Worm (Caenorhabditis elegans) whole organism, L4 larva: Measurements from ENCODE around the gene tomm-22.
A peak's percentile ranks its signal among the peaks of the same experiment; 100 is the strongest.

Experiments used
- F10B5.3 ChIP-seq: sonication (generic microtip); optimal IDR thresholded peaks from 2 replicates; lab custom pipeline; 2016; ENCODE audit warnings: mild to moderate bottlenecking, missing genetic modification characterization, missing compliant biosample characterization
- F44E2.7 ChIP-seq: fragments of 200-800 bp; sonication (Bioruptor generic); IDR thresholded peaks from 2 replicates; pipeline ENCODE4 v2.1.2; 2022; ENCODE audit warnings: missing genetic modification characterization, missing compliant biosample characterization
- R02D3.7 ChIP-seq: fragments of 150-350 bp; sonication (generic microtip); optimal IDR thresholded peaks from 3 replicates; lab custom pipeline; 2014; ENCODE audit warnings: missing biosample characterization, missing genetic modification characterization
- Y105C5A.15 ChIP-seq: fragments of 200-800 bp; sonication (Bioruptor generic); IDR thresholded peaks from 2 replicates; pipeline ENCODE4 v1.3.6; 2022; ENCODE audit warnings: missing genetic modification characterization, missing compliant biosample characterization
- Y75B8A.6 ChIP-seq: fragments of 200-800 bp; sonication (Bioruptor generic); IDR thresholded peaks from 2 replicates; pipeline ENCODE4 v1.3.6; 2022; ENCODE audit warnings: missing genetic modification reagents, missing genetic modification characterization, missing compliant biosample characterization
- ZK546.5 ChIP-seq, 2 experiments: sonication (generic microtip); optimal IDR thresholded peaks; 2 replicates each; lab custom pipeline; 2017; ENCODE audit warnings: missing biosample characterization in 2 of 2, missing genetic modification characterization in 2 of 2
- attf-4 ChIP-seq: sonication (generic microtip); optimal IDR thresholded peaks from 3 replicates; lab custom pipeline; 2017; ENCODE audit warnings: missing biosample characterization, missing genetic modification characterization
- ceh-44 ChIP-seq: fragments of 200-800 bp; sonication (Bioruptor generic); IDR thresholded peaks from 2 replicates; pipeline ENCODE4 v1.3.6; 2022; ENCODE audit warnings: missing genetic modification reagents, missing genetic modification characterization, missing compliant biosample characterization
- ceh-62 ChIP-seq: sonication (generic microtip); optimal IDR thresholded peaks from 2 replicates; lab custom pipeline; 2017; ENCODE audit warnings: missing biosample characterization, missing genetic modification characterization
- ceh-82 ChIP-seq: sonication (generic microtip); optimal IDR thresholded peaks from 2 replicates; lab custom pipeline; 2017; ENCODE audit warnings: missing biosample characterization, missing genetic modification characterization
- ctbp-1 ChIP-seq: fragments of 200-800 bp; sonication (Bioruptor generic); IDR thresholded peaks from 2 replicates; pipeline ENCODE4 v1.3.6; 2022; ENCODE audit warnings: missing genetic modification reagents, missing genetic modification characterization, missing compliant biosample characterization
- daf-12 ChIP-seq: fragments of 150-350 bp; optimal IDR thresholded peaks from 2 replicates; lab custom pipeline; 2014; ENCODE audit warnings: missing biosample characterization, missing genetic modification reagents, missing genetic modification characterization
- daf-16 ChIP-seq, 3 experiments: sonication (generic microtip); optimal IDR thresholded peaks; 2 replicates each; lab custom pipeline; 2016 to 2017; ENCODE audit warnings: missing genetic modification characterization in 3 of 3, missing genetic modification reagents in 3 of 3, mild to moderate bottlenecking in 2 of 3, missing compliant biosample characterization in 2 of 3, missing biosample characterization in 1 of 3, moderate library complexity in 1 of 3
- dmd-6 ChIP-seq: fragments of 200-800 bp; sonication (Bioruptor generic); IDR thresholded peaks from 2 replicates; pipeline ENCODE4 v1.3.6; 2022; ENCODE audit warnings: missing genetic modification reagents, missing genetic modification characterization, missing compliant biosample characterization
- dmd-8 ChIP-seq: fragments of 200-800 bp; sonication (Bioruptor generic); IDR thresholded peaks from 2 replicates; pipeline ENCODE4 v1.3.6; 2022; ENCODE audit warnings: missing genetic modification characterization, missing compliant biosample characterization
- duxl-1 ChIP-seq: sonication (generic microtip); optimal IDR thresholded peaks from 2 replicates; lab custom pipeline; 2016; ENCODE audit warnings: mild to moderate bottlenecking, missing genetic modification characterization, moderate library complexity, missing compliant biosample characterization; ENCODE audit not compliant: poor library complexity
- dve-1 ChIP-seq: sonication (generic microtip); optimal IDR thresholded peaks from 2 replicates; lab custom pipeline; 2017; ENCODE audit warnings: antibody characterized with exemption, mild to moderate bottlenecking, missing genetic modification characterization, missing compliant biosample characterization; ENCODE audit not compliant: insufficient read depth
- egl-27 ChIP-seq: sonication (generic microtip); optimal IDR thresholded peaks from 3 replicates; lab custom pipeline; 2017; ENCODE audit warnings: missing biosample characterization, missing genetic modification reagents, missing genetic modification characterization
- egl-43 ChIP-seq: fragments of 200-800 bp; sonication (Bioruptor generic); IDR thresholded peaks from 2 replicates; pipeline ENCODE4 v1.3.6; 2022; ENCODE audit warnings: missing genetic modification reagents, missing genetic modification characterization, missing compliant biosample characterization
- fkh-10 ChIP-seq: fragments of 150-350 bp; optimal IDR thresholded peaks from 2 replicates; lab custom pipeline; 2014; ENCODE audit warnings: missing biosample characterization, missing genetic modification reagents, missing genetic modification characterization
- fos-1 ChIP-seq: fragments of 150-350 bp; optimal IDR thresholded peaks from 2 replicates; lab custom pipeline; 2014; ENCODE audit warnings: missing biosample characterization, missing genetic modification characterization
- gei-8 ChIP-seq: fragments of 200-800 bp; sonication (Bioruptor generic); optimal IDR thresholded peaks from 2 replicates; lab custom pipeline; 2018; ENCODE audit warnings: mild to moderate bottlenecking, missing genetic modification characterization, missing compliant biosample characterization
- hif-1 ChIP-seq, 2 experiments: sonication (generic microtip); optimal IDR thresholded peaks; 2 replicates each; lab custom pipeline; 2016 to 2017; ENCODE audit warnings: missing compliant biosample characterization in 2 of 2, missing genetic modification characterization in 2 of 2, missing genetic modification reagents in 2 of 2, missing genotype in 2 of 2, mild to moderate bottlenecking in 1 of 2
- hlh-11 ChIP-seq: fragments of 200-800 bp; sonication (Bioruptor generic); optimal IDR thresholded peaks from 2 replicates; lab custom pipeline; 2018; ENCODE audit warnings: mild to moderate bottlenecking, missing genetic modification characterization, missing compliant biosample characterization
- hmg-1.1 ChIP-seq: fragments of 200-800 bp; sonication (Bioruptor generic); IDR thresholded peaks from 2 replicates; pipeline ENCODE4 v1.3.6; 2022; ENCODE audit warnings: missing genetic modification reagents, missing genetic modification characterization, missing compliant biosample characterization
- lim-7 ChIP-seq: fragments of 200-800 bp; sonication (Bioruptor generic); IDR thresholded peaks from 2 replicates; pipeline ENCODE4 v1.3.6; 2022; ENCODE audit warnings: missing genetic modification characterization, missing compliant biosample characterization
- lin-29 ChIP-seq: fragments of 200-800 bp; sonication (Bioruptor generic); IDR thresholded peaks from 2 replicates; pipeline ENCODE4 v1.3.6; 2022; ENCODE audit warnings: missing genetic modification reagents, missing genetic modification characterization, missing compliant biosample characterization
- lin-38 ChIP-seq: fragments of 200-800 bp; sonication (Bioruptor generic); IDR thresholded peaks from 2 replicates; pipeline ENCODE4 v1.3.6; 2022; ENCODE audit warnings: missing genetic modification reagents, missing genetic modification characterization, missing compliant biosample characterization
- lir-3 ChIP-seq: sonication (generic microtip); optimal IDR thresholded peaks from 2 replicates; lab custom pipeline; 2016; ENCODE audit warnings: mild to moderate bottlenecking, missing genetic modification characterization, missing compliant biosample characterization
- mdt-29 ChIP-seq: fragments of 200-800 bp; sonication (Bioruptor generic); IDR thresholded peaks from 2 replicates; pipeline ENCODE4 v1.3.6; 2022; ENCODE audit warnings: missing genetic modification reagents, missing genetic modification characterization, missing compliant biosample characterization
- mxl-2 ChIP-seq: fragments of 200-800 bp; sonication (Bioruptor generic); conservative IDR thresholded peaks from 2 replicates; pipeline ENCODE4 v1.3.6; 2022; ENCODE audit warnings: missing genetic modification reagents, missing genetic modification characterization, missing compliant biosample characterization
- nhr-10 ChIP-seq: fragments of 150-350 bp; optimal IDR thresholded peaks from 2 replicates; lab custom pipeline; 2014; ENCODE audit warnings: missing biosample characterization, missing genetic modification characterization
- nhr-102 ChIP-seq: sonication (generic microtip); optimal IDR thresholded peaks from 2 replicates; lab custom pipeline; 2016; ENCODE audit warnings: mild to moderate bottlenecking, missing genetic modification characterization, moderate library complexity, missing compliant biosample characterization
- nhr-237 ChIP-seq: sonication (generic microtip); optimal IDR thresholded peaks from 2 replicates; lab custom pipeline; 2017; ENCODE audit warnings: missing biosample characterization, missing genetic modification characterization
- nhr-42 ChIP-seq: fragments of 200-800 bp; sonication (Bioruptor generic); IDR thresholded peaks from 2 replicates; pipeline ENCODE4 v1.3.6; 2022; ENCODE audit warnings: missing genetic modification characterization, missing compliant biosample characterization
- nhr-76 ChIP-seq: fragments of 150-350 bp; optimal IDR thresholded peaks from 2 replicates; lab custom pipeline; 2014; ENCODE audit warnings: missing biosample characterization, missing genetic modification characterization
- nhr-77 ChIP-seq: fragments of 150-350 bp; optimal IDR thresholded peaks from 2 replicates; lab custom pipeline; 2014; ENCODE audit warnings: missing biosample characterization, missing genetic modification characterization
- pha-4 ChIP-seq, 2 experiments: fragments of 150-350 bp in 1 of 2; fragments of 200-800 bp in 1 of 2; sonication (Bioruptor generic) in 1 of 2; IDR thresholded peaks in 1 of 2; optimal IDR thresholded peaks in 1 of 2; 2 replicates each; pipeline versions ENCODE4 v1.3.6 to Lab custom; 2014 to 2022; ENCODE audit warnings: missing genetic modification characterization in 2 of 2, missing genetic modification reagents in 2 of 2, missing biosample characterization in 1 of 2, missing compliant biosample characterization in 1 of 2
- php-3 ChIP-seq: fragments of 200-800 bp; sonication (Bioruptor generic); IDR thresholded peaks from 2 replicates; pipeline ENCODE4 v1.3.6; 2022; ENCODE audit warnings: missing genetic modification reagents, missing genetic modification characterization, missing compliant biosample characterization
- pqm-1 ChIP-seq: sonication (generic microtip); optimal IDR thresholded peaks from 2 replicates; lab custom pipeline; 2017; ENCODE audit warnings: missing biosample characterization, missing genetic modification characterization
- rbr-2 ChIP-seq: sonication (generic microtip); optimal IDR thresholded peaks from 2 replicates; lab custom pipeline; 2016; ENCODE audit warnings: missing genotype, missing genetic modification characterization, missing compliant biosample characterization
- saeg-2 ChIP-seq: fragments of 200-800 bp; sonication (Bioruptor generic); IDR thresholded peaks from 2 replicates; pipeline ENCODE4 v1.3.6; 2022; ENCODE audit warnings: missing genetic modification reagents, missing genetic modification characterization, missing compliant biosample characterization
- skn-1 ChIP-seq: fragments of 150-350 bp; optimal IDR thresholded peaks from 2 replicates; lab custom pipeline; 2014; ENCODE audit warnings: missing biosample characterization, missing genetic modification characterization
- snpc-4 ChIP-seq: fragments of 150-350 bp; optimal IDR thresholded peaks from 2 replicates; lab custom pipeline; 2014; ENCODE audit warnings: missing biosample characterization, missing genetic modification characterization
- spr-1 ChIP-seq: sonication (generic microtip); optimal IDR thresholded peaks from 2 replicates; lab custom pipeline; 2016; ENCODE audit warnings: mild to moderate bottlenecking, missing genetic modification characterization, missing compliant biosample characterization
- unc-62 ChIP-seq, 3 experiments: fragments of 150-350 bp in 1 of 3; sonication (generic microtip); optimal IDR thresholded peaks in 2 of 3; peaks in 1 of 3; 1 replicate in 1 of 3; 2 replicates in 2 of 3; lab custom pipeline; 2014 to 2017; ENCODE audit warnings: missing biosample characterization in 3 of 3, missing genetic modification characterization in 3 of 3, missing genetic modification reagents in 3 of 3, missing genotype in 1 of 3
- vab-7 ChIP-seq: fragments of 200-800 bp; sonication (Bioruptor generic); IDR thresholded peaks from 2 replicates; pipeline ENCODE4 v1.3.6; 2022; ENCODE audit warnings: missing genetic modification reagents, missing genetic modification characterization, missing compliant biosample characterization
- zag-1 ChIP-seq: fragments of 150-350 bp; optimal IDR thresholded peaks from 2 replicates; lab custom pipeline; 2014; ENCODE audit warnings: missing biosample characterization, missing genetic modification characterization
- zfp-2 ChIP-seq: sonication (generic microtip); optimal IDR thresholded peaks from 2 replicates; lab custom pipeline; 2016; ENCODE audit warnings: mild to moderate bottlenecking, missing genetic modification characterization, missing compliant biosample characterization
- zip-11 ChIP-seq: fragments of 200-800 bp; sonication (Bioruptor generic); IDR thresholded peaks from 2 replicates; pipeline ENCODE4 v1.3.6; 2022; ENCODE audit warnings: missing genetic modification characterization, missing compliant biosample characterization
- ztf-11 ChIP-seq: fragments of 150-350 bp; optimal IDR thresholded peaks from 2 replicates; lab custom pipeline; 2014; ENCODE audit warnings: missing biosample characterization, missing genetic modification characterization

Gene tomm-22

DNA sequence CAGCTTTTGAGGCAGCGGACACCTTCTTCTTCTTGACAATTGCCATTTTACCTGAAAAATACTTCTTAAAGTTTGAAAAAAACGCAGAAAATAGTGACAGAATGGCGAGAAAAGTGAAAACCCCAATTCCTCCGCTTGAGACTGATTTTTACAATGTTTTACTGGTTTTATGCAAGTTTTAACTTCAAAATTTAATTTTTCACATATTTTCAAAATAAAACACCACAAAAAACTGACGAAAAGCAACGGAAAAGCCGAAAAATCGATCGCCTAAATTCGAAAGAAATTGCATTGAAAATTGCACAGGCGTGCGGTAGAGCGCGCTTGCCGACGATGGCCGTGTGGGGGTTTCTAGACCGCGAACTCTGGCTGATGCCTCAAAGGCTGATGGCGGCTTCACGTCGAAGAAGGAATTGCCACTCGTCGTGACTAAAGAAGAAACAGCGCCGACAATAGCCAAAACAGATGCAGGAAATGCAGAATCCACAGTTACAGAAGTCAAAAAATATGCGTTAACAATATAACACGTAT lies 5.7 kb upstream of the tomm-22 start, which contains the start of gene nsun-1 (continued):
- no peak for TF ChIP-seq nhr-237 (tag; lab: Kevin White, UChicago)
- TF ChIP-seq php-3 (GFP tag; lab: Robert Waterston, UW) = no peak
- no peak for TF ChIP-seq nhr-42 (GFP tag; lab: Robert Waterston, UW)
- TF ChIP-seq nhr-76 (tag; lab: Kevin White, UChicago) = no peak
- no peak for TF ChIP-seq R02D3.7 (tag; lab: Kevin White, UChicago)
- no peak for TF ChIP-seq daf-16 (GFP tag; optimal IDR thresholded peaks at IDR 0.05; lab: Kevin White, UChicago)
- no peak for TF ChIP-seq daf-16 (tag; optimal IDR thresholded peaks at IDR 0.05; lab: Kevin White, UChicago)
- no peak for TF ChIP-seq ceh-44 (GFP tag; lab: Robert Waterston, UW)
- no peak for TF ChIP-seq dve-1 (tag; lab: Kevin White, UChicago)
- TF ChIP-seq spr-1 (tag; lab: Kevin White, UChicago) = no peak
- TF ChIP-seq F44E2.7 = no peak
- TF ChIP-seq lin-29 (GFP tag; lab: Robert Waterston, UW) = no peak
- no peak for TF ChIP-seq skn-1 (tag; lab: Kevin White, UChicago)
- TF ChIP-seq nhr-10 (tag; lab: Kevin White, UChicago) = no peak
- 0 out of 2 replicates have a peak, but pooled peaks have one; percentile 21 for TF ChIP-seq dmd-6 (GFP tag; lab: Robert Waterston, UW)
- TF ChIP-seq Y75B8A.6 (GFP tag; lab: Robert Waterston, UW) = no peak
- TF ChIP-seq rbr-2 = peak; percentile 33
- peak; percentile 4 for TF ChIP-seq nhr-77 (tag; lab: Kevin White, UChicago)
- 0 out of 2 replicates have a peak, but pooled peaks have one; percentile 48 for TF ChIP-seq hmg-1.1
- TF ChIP-seq ztf-11 = no peak
- TF ChIP-seq F10B5.3 (tag; lab: Kevin White, UChicago) = no peak
- no peak for TF ChIP-seq ceh-62
- TF ChIP-seq egl-43 (GFP tag; lab: Robert Waterston, UW) = no peak
- no peak for TF ChIP-seq egl-27
- TF ChIP-seq fos-1 = no peak
- no peak for TF ChIP-seq ceh-82 (tag; lab: Kevin White, UChicago)
- TF ChIP-seq lin-38 (GFP tag; lab: Robert Waterston, UW) = peak; percentile 94
- TF ChIP-seq attf-4 = no peak
- TF ChIP-seq saeg-2 (GFP tag; lab: Robert Waterston, UW) = no peak
- TF ChIP-seq daf-12 (tag; lab: Kevin White, UChicago) = no peak
- no peak for TF ChIP-seq gei-8 (GFP tag; lab: Kevin White, UChicago)
- peak in 1 of 2 experiments; percentile 78 for TF ChIP-seq hif-1 (tag; optimal IDR thresholded peaks at IDR 0.05; lab: Kevin White, UChicago)
- no peak for TF ChIP-seq fkh-10 (GFP tag; lab: Kevin White, UChicago)
- TF ChIP-seq hlh-11 (tag; lab: Kevin White, UChicago) = peak; percentile 1
- TF ChIP-seq nhr-102 (tag; lab: Kevin White, UChicago) = no peak
- TF ChIP-seq snpc-4 (tag; lab: Kevin White, UChicago) = no peak
- TF ChIP-seq pha-4 (GFP tag; IDR thresholded peaks at IDR 0.05; lab: Robert Waterston, UW) = no peak
- TF ChIP-seq pha-4 (tag; optimal IDR thresholded peaks at IDR 0.05; lab: Kevin White, UChicago) = no peak
- TF ChIP-seq unc-62 (GFP tag; optimal IDR thresholded peaks at IDR 0.05 in 1 of 2; lab: Kevin White, UChicago) = no peak
- no peak for TF ChIP-seq unc-62 (tag; optimal IDR thresholded peaks at IDR 0.05; lab: Kevin White, UChicago)
- TF ChIP-seq mxl-2 = no peak
- TF ChIP-seq duxl-1 (tag; lab: Kevin White, UChicago) = no peak
- no peak for TF ChIP-seq lir-3
- TF ChIP-seq ctbp-1 (GFP tag; lab: Robert Waterston, UW) = no peak
- TF ChIP-seq mdt-29 = no peak
- no peak for TF ChIP-seq Y105C5A.15 (GFP tag; lab: Robert Waterston, UW)
- TF ChIP-seq dmd-8 = no peak
- TF ChIP-seq zip-11 = no peak
- TF ChIP-seq vab-7 (GFP tag; lab: Robert Waterston, UW) = no peak
- no peak for TF ChIP-seq zfp-2 (tag; lab: Kevin White, UChicago)
- TF ChIP-seq lim-7 (GFP tag; lab: Robert Waterston, UW) = no peak
- TF ChIP-seq pqm-1 = no peak
- TF ChIP-seq zag-1 (tag; lab: Kevin White, UChicago) = no peak
- TF ChIP-seq ZK546.5 (tag; optimal IDR thresholded peaks at IDR 0.05; lab: Kevin White, UChicago) = no peak
